Worm (Caenorhabditis elegans) whole organism, young adult: ENCODE data around the gene slfl-5.

Source experiments
- B0261.1 ChIP-seq: sonication (generic microtip); optimal IDR thresholded peaks from 2 replicates; lab custom pipeline; 2016; ENCODE audit warnings: mild to moderate bottlenecking, missing genetic modification characterization, moderate library complexity, missing compliant biosample characterization
- B0336.3 ChIP-seq: fragments of 200-800 bp; sonication (Bioruptor generic); IDR thresholded peaks from 2 replicates; pipeline ENCODE4 v1.3.6; 2022; ENCODE audit warnings: missing genetic modification characterization, missing compliant biosample characterization
- F33H1.4 ChIP-seq: fragments of 200-800 bp; sonication (Bioruptor generic); IDR thresholded peaks from 2 replicates; pipeline ENCODE4 v1.3.6; 2022; ENCODE audit warnings: missing genetic modification reagents, missing genetic modification characterization, missing compliant biosample characterization
- F52B5.7 ChIP-seq: sonication (generic microtip); optimal IDR thresholded peaks from 2 replicates; lab custom pipeline; 2016; ENCODE audit warnings: mild to moderate bottlenecking, missing genetic modification characterization, missing compliant biosample characterization
- Y56A3A.18 ChIP-seq: fragments of 200-800 bp; sonication (Bioruptor generic); IDR thresholded peaks from 2 replicates; pipeline ENCODE4 v1.3.6; 2022; ENCODE audit warnings: missing genetic modification reagents, missing genetic modification characterization, missing compliant biosample characterization
- Y67H2A.10 ChIP-seq: fragments of 200-800 bp; sonication (Bioruptor generic); conservative IDR thresholded peaks from 2 replicates; pipeline ENCODE4 v1.3.6; 2022; ENCODE audit warnings: missing genetic modification reagents, missing genetic modification characterization, missing compliant biosample characterization
- ZK185.1 ChIP-seq: sonication (generic microtip); optimal IDR thresholded peaks from 2 replicates; lab custom pipeline; 2016; ENCODE audit warnings: mild to moderate bottlenecking, missing genetic modification characterization, missing compliant biosample characterization; ENCODE audit not compliant: poor library complexity, severe bottlenecking
- aptf-2 ChIP-seq: fragments of 200-800 bp; sonication (Bioruptor generic); conservative IDR thresholded peaks from 2 replicates; pipeline ENCODE4 v1.3.6; 2022; ENCODE audit warnings: missing genetic modification reagents, missing genetic modification characterization, missing compliant biosample characterization
- athp-1 ChIP-seq: sonication (generic microtip); optimal IDR thresholded peaks from 2 replicates; lab custom pipeline; 2017; ENCODE audit warnings: mild to moderate bottlenecking, missing genetic modification characterization, missing compliant biosample characterization
- attf-3 ChIP-seq: fragments of 200-800 bp; sonication (Bioruptor generic); conservative IDR thresholded peaks from 2 replicates; pipeline ENCODE4 v1.3.6; 2022; ENCODE audit warnings: missing genetic modification reagents, missing genetic modification characterization, missing compliant biosample characterization
- cebp-1 ChIP-seq, 2 experiments: fragments of 200-800 bp in 1 of 2; sonication (Bioruptor generic) in 1 of 2; sonication (generic microtip) in 1 of 2; IDR thresholded peaks in 1 of 2; optimal IDR thresholded peaks in 1 of 2; 2 replicates each; pipeline versions ENCODE4 v1.3.6 to Lab custom; 2017 to 2022; ENCODE audit warnings: missing compliant biosample characterization in 2 of 2, missing genetic modification characterization in 2 of 2, mild to moderate bottlenecking in 1 of 2, missing genetic modification reagents in 1 of 2, moderate library complexity in 1 of 2
- ceh-40 ChIP-seq: fragments of 200-800 bp; sonication (Bioruptor generic); IDR thresholded peaks from 2 replicates; pipeline ENCODE4 v1.3.6; 2022; ENCODE audit warnings: missing genetic modification characterization, missing compliant biosample characterization
- hmg-1.2 ChIP-seq: fragments of 200-800 bp; sonication (Bioruptor generic); IDR thresholded peaks from 2 replicates; pipeline ENCODE4 v1.3.6; 2022; ENCODE audit warnings: missing genetic modification reagents, missing genetic modification characterization, missing compliant biosample characterization
- let-607 ChIP-seq, 2 experiments: fragments of 200-800 bp in 1 of 2; sonication (Bioruptor generic) in 1 of 2; sonication (generic microtip) in 1 of 2; optimal IDR thresholded peaks; 2 replicates each; lab custom pipeline; 2016 to 2018; ENCODE audit warnings: mild to moderate bottlenecking in 2 of 2, missing compliant biosample characterization in 2 of 2, missing genetic modification characterization in 2 of 2, moderate library complexity in 2 of 2, missing genotype in 1 of 2
- lin-26 ChIP-seq: fragments of 200-800 bp; sonication (Bioruptor generic); IDR thresholded peaks from 2 replicates; pipeline ENCODE4 v1.3.6; 2022; ENCODE audit warnings: missing genetic modification reagents, missing genetic modification characterization, missing compliant biosample characterization
- madf-6 ChIP-seq: fragments of 200-800 bp; sonication (Bioruptor generic); IDR thresholded peaks from 2 replicates; pipeline ENCODE4 v1.3.6; 2022; ENCODE audit warnings: missing genetic modification reagents, missing genetic modification characterization, missing compliant biosample characterization
- madf-8 ChIP-seq: fragments of 200-800 bp; sonication (Bioruptor generic); conservative IDR thresholded peaks from 2 replicates; pipeline ENCODE4 v1.3.6; 2022; ENCODE audit warnings: missing genetic modification reagents, missing genetic modification characterization, missing compliant biosample characterization
- mcd-1 ChIP-seq: fragments of 200-800 bp; sonication (Bioruptor generic); IDR thresholded peaks from 2 replicates; pipeline ENCODE4 v1.3.6; 2022; ENCODE audit warnings: missing genetic modification reagents, missing genetic modification characterization, missing compliant biosample characterization
- mxl-1 ChIP-seq: sonication (generic microtip); optimal IDR thresholded peaks from 2 replicates; lab custom pipeline; 2016; ENCODE audit warnings: missing genetic modification characterization, missing compliant biosample characterization
- nfya-2 ChIP-seq: fragments of 200-800 bp; sonication (Bioruptor generic); IDR thresholded peaks from 2 replicates; pipeline ENCODE4 v1.3.6; 2022; ENCODE audit warnings: missing genetic modification reagents, missing genetic modification characterization, missing compliant biosample characterization
- nhr-179 ChIP-seq: sonication (generic microtip); optimal IDR thresholded peaks from 2 replicates; lab custom pipeline; 2016; ENCODE audit warnings: mild to moderate bottlenecking, missing genetic modification characterization, missing compliant biosample characterization
- nhr-27 ChIP-seq: fragments of 200-800 bp; sonication (Bioruptor generic); optimal IDR thresholded peaks from 2 replicates; lab custom pipeline; 2018; ENCODE audit warnings: mild to moderate bottlenecking, missing genetic modification characterization, moderate library complexity, missing compliant biosample characterization
- pbrm-1 ChIP-seq: fragments of 200-800 bp; sonication (Bioruptor generic); IDR thresholded peaks from 2 replicates; pipeline ENCODE4 v1.3.6; 2022; ENCODE audit warnings: missing genetic modification reagents, missing genetic modification characterization, missing compliant biosample characterization
- rcor-1 ChIP-seq: fragments of 200-800 bp; sonication (Bioruptor generic); IDR thresholded peaks from 2 replicates; pipeline ENCODE4 v1.3.6; 2022; ENCODE audit warnings: missing genetic modification reagents, missing genetic modification characterization, missing compliant biosample characterization
- sdz-38 ChIP-seq: sonication (generic microtip); optimal IDR thresholded peaks from 2 replicates; lab custom pipeline; 2016; ENCODE audit warnings: missing genotype, missing genetic modification characterization, missing compliant biosample characterization
- sea-2 ChIP-seq: fragments of 200-800 bp; sonication (Bioruptor generic); IDR thresholded peaks from 2 replicates; pipeline ENCODE4 v1.3.6; 2022; ENCODE audit warnings: missing genetic modification characterization, missing compliant biosample characterization
- snpc-1.1 ChIP-seq: sonication (generic microtip); optimal IDR thresholded peaks from 2 replicates; lab custom pipeline; 2017; ENCODE audit warnings: missing genetic modification characterization, mild to moderate bottlenecking, missing compliant biosample characterization, antibody characterized with exemption, moderate library complexity, missing genotype, missing genetic modification reagents; ENCODE audit not compliant: insufficient read depth
- somi-1 ChIP-seq: fragments of 200-800 bp; sonication (Bioruptor generic); optimal IDR thresholded peaks from 2 replicates; lab custom pipeline; 2018; ENCODE audit warnings: mild to moderate bottlenecking, missing genetic modification characterization, missing compliant biosample characterization
- xnd-1 ChIP-seq: sonication (generic microtip); optimal IDR thresholded peaks from 2 replicates; lab custom pipeline; 2016; ENCODE audit warnings: missing genotype, missing genetic modification reagents, missing genetic modification characterization, missing compliant biosample characterization
- zfh-2 ChIP-seq: fragments of 200-800 bp; sonication (Bioruptor generic); conservative IDR thresholded peaks from 2 replicates; pipeline ENCODE4 v1.3.6; 2022; ENCODE audit warnings: missing genetic modification reagents, missing genetic modification characterization, missing compliant biosample characterization
- ztf-18 ChIP-seq: sonication (generic microtip); optimal IDR thresholded peaks from 2 replicates; lab custom pipeline; 2016; ENCODE audit warnings: missing genotype, mild to moderate bottlenecking, missing genetic modification characterization, missing compliant biosample characterization

The slfl-5 gene

DNA sequence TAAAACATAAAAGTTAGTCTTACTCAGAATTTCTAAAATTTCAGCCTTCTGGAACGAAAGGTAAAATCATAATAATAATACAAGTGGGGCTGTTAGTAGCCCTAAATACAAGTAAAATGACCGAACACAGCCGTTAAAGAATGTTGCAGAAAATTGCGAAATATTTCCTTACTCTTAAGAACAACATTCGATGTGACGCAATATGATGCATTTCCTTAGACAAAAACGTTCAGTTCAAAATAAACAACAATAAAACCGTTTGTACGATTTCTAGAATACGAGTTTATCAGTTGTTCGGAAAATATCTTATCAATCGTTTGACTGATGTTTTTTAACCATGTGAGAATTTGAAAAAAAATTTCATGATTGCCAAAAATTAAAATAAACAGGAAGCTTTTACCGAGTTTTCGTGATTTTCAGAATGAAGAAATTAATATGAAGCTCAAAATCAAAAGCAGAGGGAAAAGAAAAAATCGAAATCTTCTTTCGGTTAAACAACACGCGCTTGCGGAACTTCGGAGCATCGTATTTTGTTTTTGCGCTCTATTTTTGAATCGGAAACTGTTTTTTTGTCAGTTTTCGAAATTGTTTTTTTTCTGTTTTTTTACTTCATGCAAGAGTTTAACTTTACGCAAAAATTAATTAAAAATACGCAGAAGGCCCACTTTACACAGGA lies 1.1 kb upstream of the slfl-5 start:
- TF ChIP-seq cebp-1 (GFP tag; IDR thresholded peaks at IDR 0.05; lab: Robert Waterston, UW) (peak; percentile 77; the same call in 1 of the 2 replicates), cebp-1 (tag; optimal IDR thresholded peaks at IDR 0.05; lab: Kevin White, UChicago) (peak; percentile 94), attf-3 (GFP tag; lab: Robert Waterston, UW) (peak; percentile 90), sdz-38 (tag; lab: Kevin White, UChicago) (no peak), nfya-2 (GFP tag; lab: Robert Waterston, UW) (no peak)

DNA sequence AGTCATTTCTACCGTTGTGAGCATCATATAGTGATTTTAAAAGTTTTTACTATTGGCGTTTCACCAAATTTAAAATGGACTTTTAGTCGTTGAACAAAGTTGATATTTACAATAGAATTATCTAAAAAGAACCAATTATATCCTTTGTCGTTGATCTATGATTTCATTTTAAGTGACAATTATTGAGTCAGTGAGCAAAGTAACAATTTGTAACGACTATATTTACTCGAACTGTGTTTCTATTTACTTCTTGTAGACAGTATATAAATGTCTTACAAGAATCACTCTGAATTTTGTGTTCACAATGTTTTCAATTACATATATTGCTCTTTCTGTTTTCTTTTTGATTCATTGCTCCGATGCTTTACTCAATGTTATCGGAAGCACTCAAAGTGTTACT lies 3.7 kb downstream of the slfl-5 start, which contains the start of gene ttr-22:
ttr-22 (plus strand) TSS at position 301 of the 400 bp plus-strand sequence.
- TF ChIP-seq nhr-27: no peak
- no peak for TF ChIP-seq ceh-40 (GFP tag; lab: Robert Waterston, UW)
- no peak for TF ChIP-seq B0261.1 (tag; lab: Kevin White, UChicago)
- TF ChIP-seq xnd-1 (tag; lab: Kevin White, UChicago): no peak
- no peak for TF ChIP-seq sea-2
- no peak for TF ChIP-seq zfh-2 (GFP tag; lab: Robert Waterston, UW)
- TF ChIP-seq B0336.3: no peak
- no peak for TF ChIP-seq F52B5.7 (tag; lab: Kevin White, UChicago)
- no peak for TF ChIP-seq F33H1.4 (GFP tag; lab: Robert Waterston, UW)
- no peak for TF ChIP-seq mxl-1
- no peak for TF ChIP-seq sdz-38 (tag; lab: Kevin White, UChicago)
- TF ChIP-seq snpc-1.1: no peak
- TF ChIP-seq aptf-2 (GFP tag; lab: Robert Waterston, UW): no peak
- TF ChIP-seq pbrm-1 (GFP tag; lab: Robert Waterston, UW): no peak
- no peak for TF ChIP-seq madf-6 (GFP tag; lab: Robert Waterston, UW)
- TF ChIP-seq somi-1 (GFP tag; lab: Kevin White, UChicago): no peak
- no peak for TF ChIP-seq nfya-2 (GFP tag; lab: Robert Waterston, UW)
- no peak for TF ChIP-seq ZK185.1 (tag; lab: Kevin White, UChicago)
- no peak for TF ChIP-seq Y56A3A.18 (GFP tag; lab: Robert Waterston, UW)

DNA sequence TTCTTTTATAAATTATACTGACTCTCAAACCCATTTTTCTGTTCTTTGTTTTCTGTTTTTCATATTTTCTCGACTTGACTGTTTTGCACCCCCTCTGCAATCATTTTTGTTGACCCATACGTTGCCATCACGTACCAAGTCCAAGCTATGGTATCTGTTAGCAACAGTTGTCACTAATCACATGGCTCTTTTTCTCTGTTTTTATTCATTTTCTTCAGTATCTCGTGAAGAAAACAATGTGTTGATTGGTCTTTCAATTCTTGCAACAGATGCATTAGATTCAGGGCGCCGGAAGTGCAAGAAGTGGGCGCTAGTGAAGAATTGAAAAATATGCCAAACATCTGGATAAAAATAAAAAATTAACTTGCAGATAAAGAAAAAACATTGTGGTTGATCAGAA lies 9.3 kb downstream of the slfl-5 start:
- no peak for TF ChIP-seq athp-1

DNA sequence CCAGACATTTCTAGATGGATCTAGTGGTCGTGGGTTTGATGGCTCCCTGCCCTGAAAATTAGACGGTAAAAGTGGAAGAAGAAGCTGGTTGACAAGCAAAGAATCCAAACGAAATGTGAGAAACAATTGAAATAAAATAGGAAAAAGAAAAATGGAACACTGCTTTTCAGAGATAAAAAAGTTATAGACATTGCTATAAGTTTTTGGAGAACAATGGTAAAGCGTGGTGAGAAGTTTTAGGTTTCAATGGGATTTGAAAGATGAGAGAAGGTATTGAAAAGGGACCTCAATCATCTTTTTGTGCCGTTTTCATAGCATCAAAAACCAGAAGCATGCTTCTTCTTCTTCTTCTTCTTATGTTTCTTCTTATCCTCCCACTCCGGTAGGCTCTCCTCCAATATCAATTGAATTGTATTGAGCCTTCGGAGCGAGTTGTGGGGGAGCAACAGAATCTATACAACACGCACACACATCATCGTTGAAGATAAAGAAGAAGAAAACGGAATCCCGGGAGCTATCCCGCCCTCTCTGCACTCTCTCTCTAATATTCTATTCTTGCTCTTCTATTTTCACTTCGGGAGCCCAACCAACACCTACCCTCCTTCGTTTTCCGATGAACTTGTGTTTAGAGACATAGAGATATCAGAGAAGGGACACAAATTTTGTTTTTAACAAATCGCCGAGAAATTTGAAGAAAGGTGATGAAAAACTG lies 10.4 kb downstream of the slfl-5 start, which contains the start of gene myo-3:
myo-3 (minus strand) TSS at position 51 of the 712 bp plus-strand sequence.
- no peak for TF ChIP-seq nhr-179 (tag; lab: Kevin White, UChicago)
- TF ChIP-seq mxl-1: no peak
- no peak for TF ChIP-seq madf-8 (GFP tag; lab: Robert Waterston, UW)
- no peak for TF ChIP-seq let-607 (tag; optimal IDR thresholded peaks at IDR 0.05; lab: Kevin White, UChicago)
- no peak for TF ChIP-seq lin-26 (GFP tag; lab: Robert Waterston, UW)
- TF ChIP-seq hmg-1.2 (GFP tag; lab: Robert Waterston, UW): no peak
- TF ChIP-seq ztf-18 (tag; lab: Kevin White, UChicago): no peak
- TF ChIP-seq Y67H2A.10 (GFP tag; lab: Robert Waterston, UW): no peak
- TF ChIP-seq rcor-1 (GFP tag; lab: Robert Waterston, UW): no peak
- no peak for TF ChIP-seq mcd-1 (GFP tag; lab: Robert Waterston, UW)
- TF ChIP-seq xnd-1 (tag; lab: Kevin White, UChicago): no peak
